Fruit fly (Drosophila melanogaster) whole organism, prepupa: ENCODE data around the gene Cyp12a5.

Experiments
- CG10631 ChIP-seq: fragments of 200-800 bp; sonication (Bioruptor generic); optimal IDR thresholded peaks from 2 replicates; lab custom pipeline; 2016; ENCODE audit warnings: missing biosample characterization, missing genetic modification characterization
- CG10669 ChIP-seq: fragments of 200-800 bp; sonication (Bioruptor generic); optimal IDR thresholded peaks from 3 replicates; lab custom pipeline; 2018; ENCODE audit warnings: missing biosample characterization, mild to moderate bottlenecking, missing genetic modification characterization, moderate library complexity
- CG11902 ChIP-seq: fragments of 200-800 bp; sonication (Bioruptor generic); optimal IDR thresholded peaks from 3 replicates; lab custom pipeline; 2016; ENCODE audit warnings: missing biosample characterization, missing genetic modification characterization
- CG15336 ChIP-seq: fragments of 200-800 bp; sonication (Bioruptor generic); IDR thresholded peaks from 2 replicates; pipeline ENCODE4 v1.3.6; 2022; ENCODE audit warnings: missing biosample characterization, missing genetic modification characterization
- CG31627 ChIP-seq: fragments of 200-800 bp; sonication (Bioruptor generic); optimal IDR thresholded peaks from 3 replicates; lab custom pipeline; 2016; ENCODE audit warnings: missing biosample characterization, missing genetic modification characterization
- CG32006 ChIP-seq: fragments of 200-800 bp; sonication (Bioruptor generic); optimal IDR thresholded peaks from 3 replicates; lab custom pipeline; 2017; ENCODE audit warnings: missing biosample characterization, mild to moderate bottlenecking, missing genetic modification characterization
- CG34406 ChIP-seq: fragments of 200-800 bp; sonication (Bioruptor generic); optimal IDR thresholded peaks from 3 replicates; lab custom pipeline; 2016; ENCODE audit warnings: missing biosample characterization, missing genetic modification characterization
- CG3919 ChIP-seq: fragments of 200-800 bp; sonication (Bioruptor generic); optimal IDR thresholded peaks from 3 replicates; lab custom pipeline; 2016; ENCODE audit warnings: missing biosample characterization, missing genetic modification characterization
- CG4318 ChIP-seq: fragments of 200-800 bp; sonication (Bioruptor generic); optimal IDR thresholded peaks from 3 replicates; lab custom pipeline; 2017; ENCODE audit warnings: missing biosample characterization, mild to moderate bottlenecking, missing genetic modification characterization
- CG6163 ChIP-seq: fragments of 200-800 bp; sonication (Bioruptor generic); IDR thresholded peaks from 3 replicates; pipeline ENCODE4 v1.3.6; 2022; ENCODE audit warnings: missing biosample characterization, missing genetic modification characterization
- CG6276 ChIP-seq: fragments of 200-800 bp; sonication (Bioruptor generic); optimal IDR thresholded peaks from 2 replicates; lab custom pipeline; 2017; ENCODE audit warnings: missing biosample characterization, mild to moderate bottlenecking, missing genetic modification characterization
- CG6792 ChIP-seq: fragments of 200-800 bp; sonication (Bioruptor generic); optimal IDR thresholded peaks from 3 replicates; lab custom pipeline; 2016; ENCODE audit warnings: missing biosample characterization, missing genetic modification characterization
- CG6854 ChIP-seq: fragments of 200-800 bp; sonication (Bioruptor generic); optimal IDR thresholded peaks from 2 replicates; lab custom pipeline; 2017; ENCODE audit warnings: missing biosample characterization, mild to moderate bottlenecking, missing genetic modification characterization
- CG7368 ChIP-seq: fragments of 200-800 bp; sonication (Bioruptor generic); optimal IDR thresholded peaks from 3 replicates; lab custom pipeline; 2016; ENCODE audit warnings: missing biosample characterization, missing genetic modification characterization
- CG8119 ChIP-seq: fragments of 200-800 bp; sonication (Bioruptor generic); IDR thresholded peaks from 3 replicates; pipeline ENCODE4 v1.3.6; 2022; ENCODE audit warnings: missing biosample characterization, missing genetic modification characterization
- CG8319 ChIP-seq: fragments of 200-800 bp; sonication (Bioruptor generic); optimal IDR thresholded peaks from 3 replicates; lab custom pipeline; 2016; ENCODE audit warnings: missing biosample characterization, missing genetic modification characterization
- CG9139 ChIP-seq: fragments of 200-800 bp; sonication (Bioruptor generic); optimal IDR thresholded peaks from 3 replicates; lab custom pipeline; 2017; ENCODE audit warnings: missing biosample characterization, mild to moderate bottlenecking, missing genetic modification characterization
- Eip75B ChIP-seq: fragments of 200-800 bp; sonication (Bioruptor generic); optimal IDR thresholded peaks from 3 replicates; lab custom pipeline; 2016; ENCODE audit warnings: missing biosample characterization, missing genetic modification characterization
- Eip78C ChIP-seq: fragments of 200-800 bp; sonication (Bioruptor generic); peaks from one replicate; lab custom pipeline; 2016; ENCODE audit warnings: missing biosample characterization, missing genetic modification characterization
- Eip93F ChIP-seq: fragments of 200-800 bp; sonication (Bioruptor generic); optimal IDR thresholded peaks from 2 replicates; lab custom pipeline; 2016; ENCODE audit warnings: missing biosample characterization, mild to moderate bottlenecking, missing genetic modification characterization
- Hr39 ChIP-seq: fragments of 200-800 bp; sonication (Bioruptor generic); optimal IDR thresholded peaks from 2 replicates; lab custom pipeline; 2016; ENCODE audit warnings: missing biosample characterization, missing genetic modification characterization
- Hr4 ChIP-seq: fragments of 200-800 bp; sonication (Bioruptor generic); optimal IDR thresholded peaks from 3 replicates; lab custom pipeline; 2016; ENCODE audit warnings: missing biosample characterization, missing genetic modification characterization
- Met ChIP-seq: fragments of 200-800 bp; sonication (Bioruptor generic); optimal IDR thresholded peaks from 3 replicates; lab custom pipeline; 2016; ENCODE audit warnings: missing biosample characterization, missing genetic modification characterization
- Sox14 ChIP-seq: fragments of 200-800 bp; sonication (Bioruptor generic); optimal IDR thresholded peaks from 3 replicates; lab custom pipeline; 2016; ENCODE audit warnings: missing biosample characterization, missing genetic modification characterization
- Sox15 ChIP-seq: fragments of 200-800 bp; sonication (Bioruptor generic); optimal IDR thresholded peaks from 3 replicates; lab custom pipeline; 2016; ENCODE audit warnings: missing biosample characterization, missing genetic modification characterization
- acj6 ChIP-seq: fragments of 200-800 bp; sonication (Bioruptor generic); optimal IDR thresholded peaks from 3 replicates; lab custom pipeline; 2016; ENCODE audit warnings: missing biosample characterization, missing genetic modification characterization
- dac ChIP-seq: fragments of 200-800 bp; sonication (Bioruptor generic); optimal IDR thresholded peaks from 2 replicates; lab custom pipeline; 2017; ENCODE audit warnings: missing biosample characterization, mild to moderate bottlenecking, missing genetic modification characterization
- dsx ChIP-seq: fragments of 200-800 bp; optimal IDR thresholded peaks from 3 replicates; lab custom pipeline; 2019; ENCODE audit warnings: missing biosample characterization, mild to moderate bottlenecking, missing genetic modification characterization, moderate library complexity; ENCODE audit not compliant: poor library complexity, severe bottlenecking
- eg ChIP-seq: fragments of 200-800 bp; sonication (Bioruptor generic); IDR thresholded peaks from 3 replicates; pipeline ENCODE4 v1.3.6; 2022; ENCODE audit warnings: missing biosample characterization, missing genetic modification characterization
- esn ChIP-seq: fragments of 200-800 bp; sonication (Bioruptor generic); optimal IDR thresholded peaks from 2 replicates; lab custom pipeline; 2016; ENCODE audit warnings: missing biosample characterization, mild to moderate bottlenecking, missing genetic modification characterization, moderate library complexity
- fkh ChIP-seq: fragments of 200-800 bp; sonication (Bioruptor generic); optimal IDR thresholded peaks from 3 replicates; lab custom pipeline; 2017; ENCODE audit warnings: missing biosample characterization, mild to moderate bottlenecking, missing genetic modification characterization, moderate library complexity
- net ChIP-seq: fragments of 200-800 bp; sonication (Bioruptor generic); optimal IDR thresholded peaks from 3 replicates; lab custom pipeline; 2016; ENCODE audit warnings: missing biosample characterization, missing genetic modification characterization
- pdm3 ChIP-seq: fragments of 200-800 bp; sonication (Bioruptor generic); optimal IDR thresholded peaks from 3 replicates; lab custom pipeline; 2016; ENCODE audit warnings: missing biosample characterization, missing genetic modification characterization
- salr ChIP-seq, 2 experiments: fragments of 200-800 bp; sonication (Bioruptor generic); optimal IDR thresholded peaks; 3 replicates each; lab custom pipeline; 2016 to 2018; ENCODE audit warnings: missing biosample characterization in 2 of 2, missing genetic modification characterization in 2 of 2, mild to moderate bottlenecking in 1 of 2
- ss ChIP-seq, 2 experiments: fragments of 200-800 bp; sonication (Bioruptor generic); optimal IDR thresholded peaks; 2 replicates in 1 of 2; 3 replicates in 1 of 2; lab custom pipeline; 2017 to 2018; ENCODE audit warnings: mild to moderate bottlenecking in 2 of 2, missing biosample characterization in 2 of 2, missing genetic modification characterization in 2 of 2, moderate library complexity in 1 of 2
- svp ChIP-seq: fragments of 200-800 bp; sonication (Bioruptor generic); peaks from one replicate; lab custom pipeline; 2016; ENCODE audit warnings: missing biosample characterization, missing genetic modification characterization
- topi ChIP-seq: fragments of 200-800 bp; sonication (Bioruptor generic); optimal IDR thresholded peaks from 3 replicates; lab custom pipeline; 2016; ENCODE audit warnings: missing biosample characterization, missing genetic modification characterization
- vri ChIP-seq: fragments of 200-800 bp; sonication (Bioruptor generic); optimal IDR thresholded peaks from 3 replicates; lab custom pipeline; 2016; ENCODE audit warnings: missing biosample characterization, mild to moderate bottlenecking, missing genetic modification characterization

Gene Cyp12a5

dm6 chr3R:19096299-19097048 is 36.0 kb upstream of the Cyp12a5 start, which contains the start of gene CG6040 (continued):
- peak; percentile 93 for TF ChIP-seq dsx (GFP tag; lab: Kevin White, UChicago)
- peak; percentile 46 for TF ChIP-seq Hr39 (GFP tag; lab: Kevin White, UChicago)
- TF ChIP-seq Eip78C (GFP tag; lab: Kevin White, UChicago), result peak; percentile 79
- TF ChIP-seq esn, result peak; percentile 9
- no peak for TF ChIP-seq CG8319 (GFP tag; lab: Kevin White, UChicago)
- peak; percentile 56 for TF ChIP-seq CG9139 (GFP tag; lab: Kevin White, UChicago)
- peak; percentile 30 for TF ChIP-seq Met
- TF ChIP-seq CG10631, result no peak
- TF ChIP-seq CG31627 (GFP tag; lab: Kevin White, UChicago), result peak; percentile 46
- no peak for TF ChIP-seq CG6792 (GFP tag; lab: Kevin White, UChicago)
- peak; percentile 58 for TF ChIP-seq CG6276 (GFP tag; lab: Kevin White, UChicago)
- TF ChIP-seq Eip93F (GFP tag; lab: Kevin White, UChicago), result no peak
- TF ChIP-seq topi (GFP tag; lab: Kevin White, UChicago), result peak; percentile 13
- peak; percentile 29 for TF ChIP-seq acj6
- peak; percentile 62; the same call in 2 of the 3 replicates for TF ChIP-seq eg
- no peak for TF ChIP-seq CG11902
- peak; percentile 85 for TF ChIP-seq CG6854 (GFP tag; lab: Kevin White, UChicago)
- TF ChIP-seq ss (GFP tag; optimal IDR thresholded peaks at IDR 0.05; lab: Kevin White, UChicago), result peak; percentile 26 to 82
- no peak for TF ChIP-seq CG10669
- TF ChIP-seq dac (GFP tag; lab: Kevin White, UChicago), result no peak
- TF ChIP-seq CG4318 (GFP tag; lab: Kevin White, UChicago), result no peak
- TF ChIP-seq CG7368, result peak; percentile 30
- TF ChIP-seq, all 60 proteins: peak for 31

DNA sequence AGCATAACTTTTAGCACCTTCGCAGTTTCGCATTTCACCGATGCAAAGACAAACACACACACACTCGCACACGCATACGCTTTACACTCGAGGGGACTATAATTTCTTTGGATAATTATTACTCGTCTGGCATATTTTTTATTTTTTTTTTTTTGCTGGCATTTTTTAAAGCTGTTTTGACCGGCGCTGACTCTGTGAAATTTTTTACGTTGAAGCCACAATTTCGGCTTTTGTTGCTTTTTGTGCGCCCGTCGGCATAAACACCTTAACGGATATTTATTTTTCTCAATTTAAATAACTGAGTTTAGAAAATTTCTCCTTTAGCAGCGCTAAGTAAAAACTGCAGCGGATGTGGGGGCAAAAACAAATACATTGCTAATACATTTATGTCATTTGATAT is 34.2 kb upstream of the Cyp12a5 start:
- 0 out of 3 replicates have a peak, but pooled peaks have one; percentile 35 for TF ChIP-seq eg
- no peak for TF ChIP-seq CG8119
- TF ChIP-seq Hr4 (GFP tag; lab: Kevin White, UChicago), result no peak
- peak; percentile 28; the same call in 1 of the 2 replicates for TF ChIP-seq CG15336 (GFP tag; lab: Robert Waterston, UW)
- no peak for TF ChIP-seq CG32006 (GFP tag; lab: Kevin White, UChicago)

- TF ChIP-seq Eip75B, result peak; percentile 18
- peak; percentile 51 for TF ChIP-seq vri (GFP tag; lab: Kevin White, UChicago)
- TF ChIP-seq CG6163 (GFP tag; lab: Robert Waterston, UW), result peak; percentile 44; the same call in 1 of the 3 replicates
- peak; percentile 24 for TF ChIP-seq Eip78C (GFP tag; lab: Kevin White, UChicago)
- no peak for TF ChIP-seq Sox15
- TF ChIP-seq svp, result peak; percentile 99
- TF ChIP-seq salr (GFP tag; optimal IDR thresholded peaks at IDR 0.05; lab: Kevin White, UChicago), result no peak
- TF ChIP-seq Sox14 (GFP tag; lab: Kevin White, UChicago), result no peak
- no peak for TF ChIP-seq CG11902
- no peak for TF ChIP-seq CG3919 (GFP tag; lab: Kevin White, UChicago)
- no peak for TF ChIP-seq net
- TF ChIP-seq CG34406 (GFP tag; lab: Kevin White, UChicago), result no peak
These were observed 32.4 kb upstream of the Cyp12a5 start for dm6 chr3R:19100098-19100497.

DNA sequence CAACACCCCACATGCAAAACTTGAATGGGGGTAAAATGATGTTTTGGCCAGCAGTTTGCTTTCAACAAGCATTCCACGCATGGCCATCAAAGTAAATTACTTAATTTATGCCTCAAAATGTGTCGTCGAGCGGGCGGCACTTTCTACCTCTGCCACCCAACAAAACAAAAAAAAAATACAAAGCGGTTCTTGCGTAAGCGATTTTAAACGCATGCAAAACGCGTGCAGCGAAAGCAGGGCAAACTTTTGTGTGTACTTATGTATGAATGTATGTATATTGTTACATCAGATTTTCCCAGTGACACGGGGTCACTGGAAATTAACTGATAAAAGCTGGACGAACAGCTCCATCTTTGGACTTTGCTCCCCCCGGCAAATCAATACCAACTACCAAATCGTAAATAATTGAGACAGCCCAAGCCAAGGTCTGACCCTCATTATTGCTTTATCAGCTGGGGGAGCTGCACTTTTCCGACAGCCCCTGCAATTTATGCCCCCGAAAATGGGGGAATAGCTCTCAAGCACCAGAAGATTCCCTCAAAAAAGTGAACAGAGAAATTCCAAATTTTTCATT is 31.1 kb upstream of the Cyp12a5 start:
- TF ChIP-seq fkh (GFP tag; lab: Kevin White, UChicago) (no peak), CG10669 (no peak), svp (peak; percentile 80), salr (GFP tag; optimal IDR thresholded peaks at IDR 0.05; lab: Kevin White, UChicago) (no peak), pdm3 (GFP tag; lab: Kevin White, UChicago) (no peak)
